Fruit fly (Drosophila melanogaster) Kc167 (cell line): Measurements from ENCODE around the gene CG31343.

Experiments
- Myc ChIP-seq: fragments of >200 bp; optimal IDR thresholded peaks from 2 replicates; lab custom pipeline; 2017; ENCODE audit warnings: missing external identifiers
- Sin3A ChIP-seq: fragments of >200 bp; optimal IDR thresholded peaks from 2 replicates; lab custom pipeline; 2018; ENCODE audit warnings: missing external identifiers
- h ChIP-seq: fragments of >200 bp; optimal IDR thresholded peaks from 3 replicates; lab custom pipeline; 2018; ENCODE audit warnings: missing external identifiers
- insv ChIP-seq: fragments of >200 bp; optimal IDR thresholded peaks from 3 replicates; lab custom pipeline; 2018; ENCODE audit warnings: missing external identifiers
- psq ChIP-seq: fragments of >200 bp; optimal IDR thresholded peaks from 2 replicates; lab custom pipeline; 2017; ENCODE audit warnings: missing external identifiers
- ttk ChIP-seq: sonication (Bioruptor generic); optimal IDR thresholded peaks from 2 replicates; lab custom pipeline; 2017; ENCODE audit warnings: missing external identifiers

The CG31343 gene

DNA sequence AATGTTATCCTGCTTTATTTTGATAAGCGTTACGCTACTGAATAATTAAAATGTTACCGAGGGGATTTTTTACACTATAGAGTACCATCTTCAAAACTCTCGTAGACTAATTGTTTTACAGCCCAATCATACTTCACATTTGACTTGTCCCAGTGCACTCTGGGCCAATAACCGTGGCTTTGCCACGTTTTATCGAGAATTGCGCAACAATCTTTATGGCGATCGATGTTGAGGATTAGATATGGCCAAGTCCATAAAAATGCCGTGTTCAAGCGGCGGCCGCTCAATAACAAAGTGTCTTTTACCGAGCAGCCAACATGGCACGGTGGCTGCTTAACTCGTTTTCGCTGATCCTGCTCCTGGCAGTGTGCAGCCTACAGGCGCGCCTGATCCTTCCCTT, at the start of gene CG31343:
Gene CG31343, plus strand, starts transcription at position 279 of the 400 bp plus-strand sequence.
- TF ChIP-seq Myc (lab: Kevin White, UChicago) (no peak), h (lab: Kevin White, UChicago) (no peak), ttk (lab: Kevin White, UChicago) (no peak), Sin3A (lab: Kevin White, UChicago) (no peak), insv (lab: Kevin White, UChicago) (no peak), psq (no peak)

DNA sequence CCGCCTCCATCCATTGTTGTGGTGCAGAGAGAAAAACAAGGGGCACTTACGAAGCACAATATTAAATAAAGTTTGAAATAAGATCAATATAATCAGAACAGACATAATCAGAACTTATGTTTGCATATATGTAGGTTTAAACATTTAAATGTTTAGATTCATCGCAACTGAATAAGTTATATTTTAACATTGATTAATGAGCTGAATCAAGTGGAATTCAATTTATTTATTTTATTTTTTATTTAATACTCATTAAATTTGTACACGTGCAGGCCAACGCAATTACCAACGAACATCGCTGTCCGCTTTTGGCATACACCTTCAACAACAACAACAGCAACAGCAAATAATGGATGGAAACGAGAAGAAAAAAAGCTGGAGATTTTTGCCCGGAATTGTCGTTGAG, 46.2 kb upstream of the CG31343 start:
- no peak for TF ChIP-seq ttk (lab: Kevin White, UChicago)
- no peak for TF ChIP-seq Sin3A (lab: Kevin White, UChicago)
- TF ChIP-seq psq = no peak
- no peak for TF ChIP-seq h (lab: Kevin White, UChicago)

DNA sequence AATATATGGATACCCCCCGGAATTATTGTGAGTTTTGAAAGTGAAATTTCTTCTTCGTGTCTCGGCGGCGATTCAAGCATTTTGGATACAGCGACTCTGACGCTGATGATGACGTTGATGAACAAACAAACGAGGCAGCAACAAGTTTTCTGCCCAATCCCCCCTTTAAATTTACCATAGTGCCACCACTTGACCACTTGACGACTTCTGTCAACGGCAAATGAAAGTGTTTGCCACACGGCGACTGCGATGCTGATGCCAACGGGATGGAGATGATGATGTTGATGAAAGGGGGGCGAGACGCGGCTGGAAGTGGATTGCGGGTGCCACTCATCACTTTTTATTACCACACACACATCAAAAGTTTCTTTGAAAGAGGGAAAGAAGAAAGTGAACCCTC, 44.6 kb upstream of the CG31343 start:
- no peak for TF ChIP-seq ttk (lab: Kevin White, UChicago)
- no peak for TF ChIP-seq Sin3A (lab: Kevin White, UChicago)
- TF ChIP-seq Myc (lab: Kevin White, UChicago) = no peak
- TF ChIP-seq psq = no peak
- TF ChIP-seq h (lab: Kevin White, UChicago) = no peak
- no peak for TF ChIP-seq insv (lab: Kevin White, UChicago)

DNA sequence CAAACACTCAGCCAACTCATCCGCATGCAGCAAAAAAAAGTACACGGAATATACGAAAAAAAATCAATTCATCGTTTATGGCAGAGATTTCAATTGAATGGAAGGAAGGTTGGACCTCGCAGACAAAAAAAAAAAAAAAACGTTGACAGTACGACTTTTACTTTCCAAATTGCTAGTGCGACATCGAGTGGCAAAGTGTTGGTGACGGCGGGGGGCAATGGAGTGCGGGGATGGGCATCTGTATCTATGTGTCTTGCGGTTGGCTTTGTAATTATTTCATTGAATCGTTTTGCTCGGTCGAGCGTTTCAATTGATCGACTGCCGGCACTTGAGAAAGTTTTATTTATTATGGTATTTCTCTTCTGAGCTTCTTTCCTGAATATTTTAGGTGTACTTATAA, 43.5 kb upstream of the CG31343 start:
- TF ChIP-seq h (lab: Kevin White, UChicago) (no peak), Myc (lab: Kevin White, UChicago) (no peak), ttk (lab: Kevin White, UChicago) (no peak), Sin3A (lab: Kevin White, UChicago) (no peak), insv (lab: Kevin White, UChicago) (no peak), psq (no peak)

DNA sequence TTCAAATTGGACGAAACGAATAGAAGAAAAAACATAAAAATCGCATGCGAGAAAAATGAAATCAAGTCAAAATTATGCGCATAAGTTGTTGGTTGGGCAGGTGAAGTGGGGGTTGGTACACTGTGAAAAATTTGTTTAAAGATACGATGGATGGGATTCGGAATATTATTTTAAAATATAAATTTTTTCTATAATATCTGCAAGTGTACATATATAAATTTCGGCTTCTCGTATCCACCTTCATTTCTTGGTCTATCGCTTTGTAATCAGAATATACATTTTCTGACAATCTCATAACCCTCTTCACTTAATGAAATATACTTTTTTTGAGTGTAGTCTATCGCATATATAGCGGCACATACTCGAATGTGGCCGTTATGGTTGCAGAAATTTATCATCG, 41.7 kb upstream of the CG31343 start:
- TF ChIP-seq Sin3A (lab: Kevin White, UChicago) = no peak
- no peak for TF ChIP-seq ttk (lab: Kevin White, UChicago)
- no peak for TF ChIP-seq Myc (lab: Kevin White, UChicago)
- no peak for TF ChIP-seq h (lab: Kevin White, UChicago)
- no peak for TF ChIP-seq psq
- no peak for TF ChIP-seq insv (lab: Kevin White, UChicago)

DNA sequence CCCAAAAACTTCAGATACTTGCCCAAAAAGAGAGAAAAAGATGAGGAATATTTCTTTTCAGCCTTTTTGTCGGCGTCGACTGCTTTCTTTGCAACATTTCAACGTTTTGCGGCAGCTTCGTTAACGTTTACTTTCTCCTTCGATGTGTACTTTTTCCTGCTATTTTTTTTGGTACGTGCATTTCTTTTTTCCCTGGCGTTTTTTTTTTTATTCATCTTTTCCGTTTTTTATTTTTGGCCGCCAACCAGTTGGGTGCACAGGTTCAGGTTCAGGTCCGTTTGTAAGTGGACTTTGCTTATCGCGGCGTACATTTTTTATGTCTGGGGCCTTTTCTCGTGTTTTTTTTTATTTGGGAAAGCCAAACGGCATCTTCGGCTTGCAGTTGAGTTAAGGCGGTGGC, 40.6 kb upstream of the CG31343 start:
- no peak for TF ChIP-seq Sin3A (lab: Kevin White, UChicago)
- no peak for TF ChIP-seq ttk (lab: Kevin White, UChicago)

DNA sequence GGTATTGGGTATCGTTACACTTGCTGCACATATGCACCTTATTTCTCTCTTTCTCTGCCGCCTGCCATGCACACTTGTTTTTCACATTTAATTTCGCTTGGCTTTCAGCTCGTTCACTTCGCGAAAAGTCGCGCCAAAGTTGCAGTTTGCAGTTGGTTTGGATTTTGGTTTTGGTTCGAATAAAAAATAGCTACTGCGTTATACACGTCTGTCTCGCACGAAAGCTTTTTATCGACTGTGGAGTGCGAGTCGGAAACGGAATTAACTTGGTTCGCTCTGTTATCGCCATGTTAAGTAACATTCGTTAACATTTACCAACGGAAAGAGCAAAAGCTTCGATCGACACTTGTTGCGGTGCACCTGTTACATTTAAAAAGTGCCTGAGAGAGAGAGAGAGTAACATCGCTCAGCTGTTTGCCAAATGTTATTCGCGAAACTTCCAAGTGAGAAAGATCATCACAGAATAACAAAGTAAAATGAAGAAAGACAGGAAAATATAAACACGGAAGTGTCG, 25.6 kb upstream of the CG31343 start, which contains the start of gene CG31176:
Gene CG31176, minus strand, starts transcription at position 241 of the 514 bp plus-strand sequence.
- TF ChIP-seq Myc (lab: Kevin White, UChicago) = no peak
- no peak for TF ChIP-seq insv (lab: Kevin White, UChicago)
- no peak for TF ChIP-seq Sin3A (lab: Kevin White, UChicago)
- no peak for TF ChIP-seq psq
- no peak for TF ChIP-seq h (lab: Kevin White, UChicago)
- no peak for TF ChIP-seq ttk (lab: Kevin White, UChicago)

DNA sequence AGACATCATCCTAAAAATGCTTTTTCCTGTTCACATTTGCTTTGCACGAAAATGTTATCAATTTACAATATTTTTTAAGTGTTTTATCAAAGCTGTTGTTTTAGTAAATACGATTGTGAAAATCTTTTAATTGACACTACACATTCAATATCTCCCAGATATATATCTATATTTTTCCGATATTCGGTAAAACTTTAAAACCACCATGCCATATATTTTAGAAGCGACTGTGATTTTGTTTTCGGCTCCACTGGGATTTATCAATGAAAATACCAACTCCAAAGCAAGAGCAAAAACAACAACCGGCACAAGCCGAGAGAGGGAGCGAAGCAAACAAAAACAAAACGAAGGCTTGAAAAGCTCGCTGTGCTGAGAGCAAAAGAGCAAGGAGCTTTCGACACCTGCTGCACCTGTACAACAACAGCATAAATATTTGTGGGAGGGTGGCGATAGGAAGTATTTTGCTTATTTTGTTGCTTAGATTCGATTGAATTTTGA, 25.1 kb upstream of the CG31343 start:
- no peak for TF ChIP-seq psq
- no peak for TF ChIP-seq insv (lab: Kevin White, UChicago)
- TF ChIP-seq Sin3A (lab: Kevin White, UChicago) = no peak
- TF ChIP-seq h (lab: Kevin White, UChicago) = no peak
- TF ChIP-seq ttk (lab: Kevin White, UChicago) = no peak
- no peak for TF ChIP-seq Myc (lab: Kevin White, UChicago)

DNA sequence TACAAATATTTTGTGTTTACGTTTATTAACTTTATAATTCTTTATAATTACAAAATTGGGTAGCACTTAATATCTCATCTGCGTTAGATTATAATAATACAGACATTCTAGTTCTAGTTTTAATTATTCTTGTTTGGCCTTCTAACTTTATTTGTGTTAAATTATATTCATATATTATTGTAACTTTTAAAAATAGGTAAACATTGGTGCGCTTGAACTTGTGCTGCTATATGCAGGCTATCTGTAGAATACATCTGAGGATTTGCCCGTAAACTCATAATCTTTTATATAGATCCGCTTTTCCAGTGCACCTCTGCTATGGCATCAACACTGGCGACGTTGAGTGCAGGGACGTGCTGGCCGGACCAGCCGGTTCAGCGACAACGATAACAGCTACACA, 22.6 kb upstream of the CG31343 start:
- TF ChIP-seq ttk (lab: Kevin White, UChicago) (no peak), psq (no peak), insv (lab: Kevin White, UChicago) (no peak), h (lab: Kevin White, UChicago) (no peak), Myc (lab: Kevin White, UChicago) (no peak), Sin3A (lab: Kevin White, UChicago) (no peak)

DNA sequence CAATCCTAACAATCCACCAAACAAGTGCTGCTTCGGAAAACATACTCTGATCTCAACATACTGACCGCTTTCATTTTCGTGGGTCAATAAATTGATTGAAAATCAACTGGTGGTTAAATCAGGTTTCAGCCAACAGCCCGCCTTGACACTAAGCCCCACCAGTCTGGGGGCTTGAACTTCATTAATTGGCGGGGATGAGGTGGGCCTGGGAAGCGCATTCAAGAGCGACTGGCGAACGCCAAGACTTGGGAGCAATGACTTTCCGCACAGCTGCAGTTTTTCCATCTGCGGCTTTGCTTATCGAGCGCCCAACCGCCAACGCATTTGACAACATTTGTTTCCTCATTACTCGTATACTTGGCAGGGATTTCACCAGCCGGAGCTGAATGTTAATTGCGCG, 18.5 kb upstream of the CG31343 start:
- TF ChIP-seq Sin3A (lab: Kevin White, UChicago) = no peak
- TF ChIP-seq psq = no peak
- no peak for TF ChIP-seq insv (lab: Kevin White, UChicago)
- no peak for TF ChIP-seq Myc (lab: Kevin White, UChicago)
- no peak for TF ChIP-seq ttk (lab: Kevin White, UChicago)
- no peak for TF ChIP-seq h (lab: Kevin White, UChicago)

DNA sequence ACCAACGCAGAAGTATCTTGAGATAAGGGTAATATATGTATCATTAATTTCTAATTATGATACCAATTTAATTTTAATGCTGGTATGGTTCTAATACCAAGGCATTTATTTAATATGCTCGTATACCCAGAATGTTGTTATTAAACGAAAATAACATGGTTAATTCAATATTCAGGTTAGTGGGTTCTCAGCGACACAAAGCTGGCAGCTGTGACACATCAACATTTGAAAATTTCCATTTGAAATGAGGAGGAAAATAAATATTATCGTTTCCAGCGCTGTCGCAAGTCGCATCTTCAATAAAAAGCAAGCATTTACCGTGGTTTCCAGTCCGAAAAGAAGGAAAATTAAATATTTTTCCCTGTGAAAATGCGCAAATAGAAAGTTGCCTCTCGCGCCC, 14.1 kb upstream of the CG31343 start:
- TF ChIP-seq h (lab: Kevin White, UChicago) = no peak
- no peak for TF ChIP-seq psq
- no peak for TF ChIP-seq Sin3A (lab: Kevin White, UChicago)
- no peak for TF ChIP-seq Myc (lab: Kevin White, UChicago)
- no peak for TF ChIP-seq ttk (lab: Kevin White, UChicago)
- TF ChIP-seq insv (lab: Kevin White, UChicago) = no peak

DNA sequence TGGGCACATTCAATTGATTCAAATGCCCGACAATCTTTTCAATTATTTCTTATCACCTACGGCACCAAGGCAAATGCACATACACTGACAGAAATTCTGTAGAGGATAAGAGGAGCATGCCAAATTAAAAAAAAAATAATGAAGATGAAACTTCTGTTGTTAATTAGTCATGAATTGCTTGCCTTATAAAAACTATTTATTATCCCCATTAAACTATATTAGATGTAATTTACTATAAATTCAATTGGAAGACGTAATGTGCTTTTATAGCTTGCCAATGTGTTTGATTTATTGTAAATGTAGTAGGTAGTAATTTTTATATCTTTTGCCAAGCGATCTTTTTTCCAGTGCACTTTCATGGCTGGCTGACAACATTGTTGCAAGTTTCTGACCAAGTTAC, 13.4 kb upstream of the CG31343 start:
- TF ChIP-seq Myc (lab: Kevin White, UChicago) (no peak), psq (no peak), h (lab: Kevin White, UChicago) (no peak), Sin3A (lab: Kevin White, UChicago) (no peak), ttk (lab: Kevin White, UChicago) (no peak), insv (lab: Kevin White, UChicago) (no peak)
